Worm (Caenorhabditis elegans) whole organism, L4 larva: ENCODE measurements around the gene his-16.

ENCODE experiments used
- D1046.2 ChIP-seq: fragments of 200-800 bp; sonication (Bioruptor generic); IDR thresholded peaks from 2 replicates; pipeline ENCODE4 v1.3.6; 2022; ENCODE audit warnings: missing genetic modification characterization, missing compliant biosample characterization
- R02D3.7 ChIP-seq: fragments of 150-350 bp; sonication (generic microtip); optimal IDR thresholded peaks from 3 replicates; lab custom pipeline; 2014; ENCODE audit warnings: missing biosample characterization, missing genetic modification characterization
- Y75B8A.6 ChIP-seq: fragments of 200-800 bp; sonication (Bioruptor generic); IDR thresholded peaks from 2 replicates; pipeline ENCODE4 v1.3.6; 2022; ENCODE audit warnings: missing genetic modification reagents, missing genetic modification characterization, missing compliant biosample characterization
- ces-1 ChIP-seq: fragments of 150-350 bp; sonication (generic microtip); optimal IDR thresholded peaks from 4 replicates; lab custom pipeline; 2014; ENCODE audit warnings: missing biosample characterization, missing genetic modification reagents, missing genetic modification characterization
- egl-27 ChIP-seq: sonication (generic microtip); optimal IDR thresholded peaks from 3 replicates; lab custom pipeline; 2017; ENCODE audit warnings: missing biosample characterization, missing genetic modification reagents, missing genetic modification characterization
- mdl-1 ChIP-seq, 2 experiments: fragments of 150-350 bp in 1 of 2; sonication (generic microtip) in 1 of 2; optimal IDR thresholded peaks; 2 replicates each; lab custom pipeline; 2014 to 2017; ENCODE audit warnings: missing biosample characterization in 2 of 2, missing genetic modification characterization in 2 of 2
- nhr-102 ChIP-seq: sonication (generic microtip); optimal IDR thresholded peaks from 2 replicates; lab custom pipeline; 2016; ENCODE audit warnings: mild to moderate bottlenecking, missing genetic modification characterization, moderate library complexity, missing compliant biosample characterization
- nhr-42 ChIP-seq: fragments of 200-800 bp; sonication (Bioruptor generic); IDR thresholded peaks from 2 replicates; pipeline ENCODE4 v1.3.6; 2022; ENCODE audit warnings: missing genetic modification characterization, missing compliant biosample characterization

ce11 chrII:13834380-13835194 lies 16.6 kb upstream of the his-16 start:
- TF ChIP-seq R02D3.7 (tag; lab: Kevin White, UChicago): no peak
- TF ChIP-seq egl-27 (tag; lab: Kevin White, UChicago): no peak
- peak; percentile 86 for TF ChIP-seq D1046.2 (GFP tag; lab: Robert Waterston, UW)
- TF ChIP-seq Y75B8A.6: peak; percentile 84; the same call in 1 of the 2 replicates
- TF ChIP-seq mdl-1 (tag; optimal IDR thresholded peaks at IDR 0.05; lab: Kevin White, UChicago): peak; percentile 10 to 11
- TF ChIP-seq nhr-102 (tag; lab: Kevin White, UChicago): peak; percentile 90
- TF ChIP-seq ces-1 (GFP tag; lab: Kevin White, UChicago): peak; percentile 20
- TF ChIP-seq nhr-42: peak; percentile 97
